Worm (Caenorhabditis elegans) whole organism, L1 larva: ENCODE data around the gene cgh-1.
A peak's percentile ranks its signal among the peaks of the same experiment; 100 is the strongest.

Experiments used
- C04F5.9 ChIP-seq: sonication (generic microtip); optimal IDR thresholded peaks from 2 replicates; lab custom pipeline; 2016; ENCODE audit warnings: missing genetic modification characterization, missing compliant biosample characterization
- C16A3.4 ChIP-seq: fragments of 150-350 bp; optimal IDR thresholded peaks from 2 replicates; lab custom pipeline; 2014; ENCODE audit warnings: missing biosample characterization, missing genetic modification characterization
- C34B4.2 ChIP-seq: sonication (generic microtip); optimal IDR thresholded peaks from 2 replicates; lab custom pipeline; 2017; ENCODE audit warnings: mild to moderate bottlenecking, missing genetic modification characterization, missing compliant biosample characterization
- F16B12.6 ChIP-seq: fragments of 150-350 bp; optimal IDR thresholded peaks from 2 replicates; lab custom pipeline; 2014; ENCODE audit warnings: missing biosample characterization, missing genetic modification characterization
- aha-1 ChIP-seq: fragments of 150-350 bp; optimal IDR thresholded peaks from 2 replicates; lab custom pipeline; 2014; ENCODE audit warnings: missing biosample characterization, missing genetic modification characterization
- aly-2 ChIP-seq: fragments of 150-350 bp; optimal IDR thresholded peaks from 2 replicates; lab custom pipeline; 2014; ENCODE audit warnings: missing biosample characterization, missing genetic modification characterization
- ama-1 ChIP-seq: fragments of 150-350 bp; optimal IDR thresholded peaks from 2 replicates; lab custom pipeline; 2014
- ceh-63 ChIP-seq: fragments of 200-800 bp; sonication (Bioruptor generic); optimal IDR thresholded peaks from 2 replicates; lab custom pipeline; 2018; ENCODE audit warnings: mild to moderate bottlenecking, missing genetic modification characterization, missing compliant biosample characterization
- ceh-8 ChIP-seq: fragments of 200-800 bp; sonication (Bioruptor generic); optimal IDR thresholded peaks from 2 replicates; lab custom pipeline; 2018; ENCODE audit warnings: mild to moderate bottlenecking, missing genetic modification characterization, moderate library complexity, missing compliant biosample characterization
- ceh-90 ChIP-seq: sonication (generic microtip); optimal IDR thresholded peaks from 2 replicates; lab custom pipeline; 2016; ENCODE audit warnings: missing genetic modification characterization, missing compliant biosample characterization
- dsc-1 ChIP-seq: sonication (generic microtip); optimal IDR thresholded peaks from 2 replicates; lab custom pipeline; 2016; ENCODE audit warnings: mild to moderate bottlenecking, missing genetic modification characterization, missing compliant biosample characterization
- efl-1 ChIP-seq, 4 experiments: fragments of 150-350 bp; optimal IDR thresholded peaks in 3 of 4; peaks in 1 of 4; 1 replicate in 1 of 4; 2 replicates in 3 of 4; lab custom pipeline; 2014; ENCODE audit warnings: missing biosample characterization in 2 of 4, missing genetic modification characterization in 2 of 4, missing genetic modification reagents in 2 of 4
- egl-13 ChIP-seq: sonication (generic microtip); optimal IDR thresholded peaks from 2 replicates; lab custom pipeline; 2016; ENCODE audit warnings: missing genotype, missing genetic modification reagents, missing genetic modification characterization, missing compliant biosample characterization
- elt-2 ChIP-seq: sonication (generic microtip); optimal IDR thresholded peaks from 2 replicates; lab custom pipeline; 2016; ENCODE audit warnings: missing genetic modification characterization, mild to moderate bottlenecking, inconsistent platforms, missing compliant biosample characterization, missing genetic modification reagents
- elt-3 ChIP-seq, 6 experiments: fragments of 150-350 bp in 1 of 6; sonication (generic microtip); optimal IDR thresholded peaks; 2 replicates each; lab custom pipeline; 2017 to 2018; ENCODE audit warnings: missing biosample characterization in 6 of 6, missing genetic modification characterization in 6 of 6, inconsistent platforms in 1 of 6
- fkh-10 ChIP-seq: sonication (generic microtip); optimal IDR thresholded peaks from 2 replicates; lab custom pipeline; 2017; ENCODE audit warnings: missing biosample characterization, missing genetic modification reagents, missing genetic modification characterization
- fkh-4 ChIP-seq: sonication (generic microtip); optimal IDR thresholded peaks from 2 replicates; lab custom pipeline; 2016; ENCODE audit warnings: missing compliant biosample characterization, missing genetic modification characterization, borderline replicate concordance
- fos-1 ChIP-seq: fragments of 150-350 bp; optimal IDR thresholded peaks from 2 replicates; lab custom pipeline; 2014; ENCODE audit warnings: missing biosample characterization, missing genetic modification characterization
- hlh-17 ChIP-seq: fragments of 200-800 bp; sonication (Bioruptor generic); optimal IDR thresholded peaks from 2 replicates; lab custom pipeline; 2018; ENCODE audit warnings: missing genetic modification characterization, mild to moderate bottlenecking, missing compliant biosample characterization, moderate library complexity, borderline replicate concordance
- hlh-4 ChIP-seq: sonication (generic microtip); optimal IDR thresholded peaks from 2 replicates; lab custom pipeline; 2016; ENCODE audit warnings: mild to moderate bottlenecking, missing genetic modification characterization, missing compliant biosample characterization
- hpl-2 ChIP-seq: fragments of 150-350 bp; optimal IDR thresholded peaks from 2 replicates; lab custom pipeline; 2014; ENCODE audit warnings: missing biosample characterization, missing genetic modification reagents, missing genetic modification characterization
- isw-1 ChIP-seq: fragments of 200-800 bp; sonication (Bioruptor generic); IDR thresholded peaks from 2 replicates; pipeline ENCODE4 v1.3.6; 2022; ENCODE audit warnings: missing genetic modification characterization, missing compliant biosample characterization
- jun-1 ChIP-seq: fragments of 150-350 bp; optimal IDR thresholded peaks from 2 replicates; lab custom pipeline; 2014; ENCODE audit warnings: missing biosample characterization, missing genetic modification reagents, missing genetic modification characterization
- lin-13 ChIP-seq: fragments of 150-350 bp; optimal IDR thresholded peaks from 2 replicates; lab custom pipeline; 2014; ENCODE audit warnings: missing biosample characterization, missing genetic modification reagents, missing genetic modification characterization
- lir-3 ChIP-seq: sonication (generic microtip); optimal IDR thresholded peaks from 2 replicates; lab custom pipeline; 2016; ENCODE audit warnings: mild to moderate bottlenecking, missing genetic modification characterization, moderate library complexity, missing compliant biosample characterization; ENCODE audit not compliant: poor library complexity
- mab-9 ChIP-seq: fragments of 200-800 bp; sonication (Bioruptor generic); IDR thresholded peaks from 2 replicates; pipeline ENCODE4 v1.3.6; 2022; ENCODE audit warnings: missing genetic modification reagents, missing genetic modification characterization, missing compliant biosample characterization
- mdl-1 ChIP-seq, 2 experiments: fragments of 150-350 bp; optimal IDR thresholded peaks; 2 replicates each; lab custom pipeline; 2014 to 2017; ENCODE audit warnings: missing biosample characterization in 2 of 2, missing genetic modification characterization in 2 of 2, inconsistent platforms in 1 of 2
- mep-1 ChIP-seq: fragments of 150-350 bp; optimal IDR thresholded peaks from 2 replicates; lab custom pipeline; 2014; ENCODE audit warnings: missing biosample characterization, missing genetic modification characterization
- nhr-12 ChIP-seq: sonication (generic microtip); optimal IDR thresholded peaks from 2 replicates; lab custom pipeline; 2017; ENCODE audit warnings: missing biosample characterization, missing genetic modification characterization
- nhr-19 ChIP-seq: fragments of 200-800 bp; sonication (Bioruptor generic); conservative IDR thresholded peaks from 2 replicates; pipeline ENCODE4 v1.3.6; 2022; ENCODE audit warnings: missing genetic modification characterization, missing compliant biosample characterization
- nhr-20 ChIP-seq: sonication (generic microtip); optimal IDR thresholded peaks from 2 replicates; lab custom pipeline; 2016; ENCODE audit warnings: mild to moderate bottlenecking, missing genetic modification characterization, missing compliant biosample characterization
- nhr-237 ChIP-seq: fragments of 150-350 bp; optimal IDR thresholded peaks from 2 replicates; lab custom pipeline; 2014; ENCODE audit warnings: missing biosample characterization, missing genetic modification characterization
- nhr-47 ChIP-seq: sonication (generic microtip); optimal IDR thresholded peaks from 2 replicates; lab custom pipeline; 2016; ENCODE audit warnings: mild to moderate bottlenecking, missing genetic modification characterization, moderate library complexity, missing compliant biosample characterization
- nhr-71 ChIP-seq: sonication (generic microtip); optimal IDR thresholded peaks from 2 replicates; lab custom pipeline; 2016; ENCODE audit warnings: mild to moderate bottlenecking, missing genetic modification characterization, moderate library complexity, missing compliant biosample characterization
- nhr-76 ChIP-seq: sonication (generic microtip); optimal IDR thresholded peaks from 2 replicates; lab custom pipeline; 2017; ENCODE audit warnings: missing biosample characterization, missing genetic modification characterization
- pag-3 ChIP-seq: sonication (generic microtip); optimal IDR thresholded peaks from 2 replicates; lab custom pipeline; 2017; ENCODE audit warnings: missing genetic modification characterization, mild to moderate bottlenecking, missing compliant biosample characterization, antibody characterized with exemption, borderline replicate concordance; ENCODE audit not compliant: insufficient read depth
- pax-3 ChIP-seq: fragments of 200-800 bp; sonication (Bioruptor generic); optimal IDR thresholded peaks from 2 replicates; lab custom pipeline; 2018; ENCODE audit warnings: mild to moderate bottlenecking, missing genetic modification characterization, moderate library complexity, missing compliant biosample characterization
- pqm-1 ChIP-seq: sonication (generic microtip); optimal IDR thresholded peaks from 3 replicates; lab custom pipeline; 2017; ENCODE audit warnings: missing biosample characterization, missing genetic modification characterization
- skn-1 ChIP-seq: fragments of 150-350 bp; optimal IDR thresholded peaks from 2 replicates; lab custom pipeline; 2014; ENCODE audit warnings: missing biosample characterization, missing genetic modification characterization
- snpc-4 ChIP-seq: fragments of 150-350 bp; optimal IDR thresholded peaks from 2 replicates; lab custom pipeline; 2014; ENCODE audit warnings: missing biosample characterization, missing genetic modification characterization
- snu-23 ChIP-seq: sonication (generic microtip); optimal IDR thresholded peaks from 2 replicates; lab custom pipeline; 2016; ENCODE audit warnings: missing genetic modification characterization, missing compliant biosample characterization
- sox-4 ChIP-seq: sonication (generic microtip); optimal IDR thresholded peaks from 2 replicates; lab custom pipeline; 2016; ENCODE audit warnings: missing genetic modification characterization, missing compliant biosample characterization
- sup-37 ChIP-seq: fragments of 200-800 bp; sonication (Bioruptor generic); optimal IDR thresholded peaks from 2 replicates; lab custom pipeline; 2018; ENCODE audit warnings: mild to moderate bottlenecking, missing genetic modification characterization, missing compliant biosample characterization
- swsn-7 ChIP-seq: sonication (generic microtip); optimal IDR thresholded peaks from 2 replicates; lab custom pipeline; 2016; ENCODE audit warnings: missing genetic modification characterization, missing compliant biosample characterization
- unc-30 ChIP-seq: sonication (generic microtip); optimal IDR thresholded peaks from 2 replicates; lab custom pipeline; 2017; ENCODE audit warnings: missing biosample characterization, missing genetic modification characterization
- unc-62 ChIP-seq: fragments of 150-350 bp; optimal IDR thresholded peaks from 2 replicates; lab custom pipeline; 2014; ENCODE audit warnings: missing biosample characterization, missing genetic modification reagents, missing genetic modification characterization
- vab-15 ChIP-seq: sonication (generic microtip); optimal IDR thresholded peaks from 2 replicates; lab custom pipeline; 2017; ENCODE audit warnings: missing genotype, mild to moderate bottlenecking, missing genetic modification characterization, missing compliant biosample characterization
- xbp-1 ChIP-seq: sonication (generic microtip); optimal IDR thresholded peaks from 2 replicates; lab custom pipeline; 2016; ENCODE audit warnings: missing genetic modification characterization, missing compliant biosample characterization
- zip-4 ChIP-seq: fragments of 200-800 bp; sonication (Bioruptor generic); optimal IDR thresholded peaks from 2 replicates; lab custom pipeline; 2018; ENCODE audit warnings: mild to moderate bottlenecking, missing genetic modification characterization, moderate library complexity, missing compliant biosample characterization

The cgh-1 gene

ce11 chrIII:7499421-7499902 is 1.8 kb upstream of the cgh-1 start, which contains the start of the genes C07H6.9 and sap-140 (continued):
- TF ChIP-seq nhr-237 (tag; lab: Kevin White, UChicago): peak; percentile 54
- no peak for TF ChIP-seq nhr-12 (tag; lab: Kevin White, UChicago)
- peak; percentile 80 for TF ChIP-seq C16A3.4 (tag; lab: Kevin White, UChicago)
- no peak for TF ChIP-seq ceh-90
- TF ChIP-seq egl-13 (tag; lab: Kevin White, UChicago): peak; percentile 67
- peak; percentile 84 to 94 for TF ChIP-seq efl-1 (optimal IDR thresholded peaks at IDR 0.05; lab: Kevin White, UChicago)
- TF ChIP-seq efl-1 (GFP tag; optimal IDR thresholded peaks at IDR 0.05 in 1 of 2; lab: Kevin White, UChicago): peak; percentile 92 to 99
- TF ChIP-seq, all 84 proteins: peak for 56

DNA sequence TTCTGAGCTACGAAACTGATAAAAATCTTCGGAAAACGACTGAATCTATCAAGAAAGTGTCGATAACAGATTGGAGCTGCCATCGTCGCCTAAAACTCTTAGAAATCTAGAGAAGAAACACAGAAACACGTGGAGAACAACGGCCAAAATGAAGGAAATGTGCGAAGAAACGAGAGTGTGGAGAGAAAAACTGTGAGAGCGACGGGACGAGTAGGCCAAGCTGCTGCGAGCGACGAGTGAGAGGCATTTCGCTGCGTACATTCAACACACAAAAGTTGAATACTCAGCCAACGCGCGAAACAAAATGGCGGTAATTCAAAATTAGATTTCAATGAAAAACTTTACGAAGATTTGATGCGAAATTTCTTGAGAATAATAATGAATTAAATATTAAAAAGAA is 714 bp upstream of the cgh-1 start:
- TF ChIP-seq pqm-1 (no peak), xbp-1 (peak; percentile 83), ama-1 (lab: Kevin White, UChicago) (no peak), dsc-1 (peak; percentile 77), snpc-4 (peak; percentile 70), lin-13 (GFP tag; lab: Kevin White, UChicago) (peak; percentile 99), unc-30 (tag; lab: Kevin White, UChicago) (no peak), elt-2 (tag; lab: Kevin White, UChicago) (peak; percentile 64), vab-15 (peak; percentile 21), swsn-7 (tag; lab: Kevin White, UChicago) (peak; percentile 84), sox-4 (tag; lab: Kevin White, UChicago) (no peak), fos-1 (tag; lab: Kevin White, UChicago) (peak; percentile 66), nhr-20 (tag; lab: Kevin White, UChicago) (peak; percentile 86), isw-1 (GFP tag; lab: Robert Waterston, UW) (peak; percentile 81), mep-1 (tag; lab: Kevin White, UChicago) (peak; percentile 93), aha-1 (tag; lab: Kevin White, UChicago) (peak; percentile 45), nhr-71 (tag; lab: Kevin White, UChicago) (peak; percentile 94), jun-1 (tag; lab: Kevin White, UChicago) (peak; percentile 82), nhr-47 (tag; lab: Kevin White, UChicago) (peak; percentile 86), hlh-17 (no peak), F16B12.6 (peak; percentile 61), pag-3 (tag; lab: Kevin White, UChicago) (peak; percentile 3), zip-4 (GFP tag; lab: Kevin White, UChicago) (peak; percentile 13), aly-2 (tag; lab: Kevin White, UChicago) (peak; percentile 69), ceh-63 (GFP tag; lab: Kevin White, UChicago) (no peak), nhr-12 (tag; lab: Kevin White, UChicago) (no peak), sup-37 (peak; percentile 62), lir-3 (tag; lab: Kevin White, UChicago) (peak; percentile 70), egl-13 (tag; lab: Kevin White, UChicago) (peak; percentile 63), ceh-90 (no peak), mdl-1 (tag; optimal IDR thresholded peaks at IDR 0.05; lab: Kevin White, UChicago) (peak in 1 of 2 experiments; percentile 93), snu-23 (peak; percentile 91), skn-1 (peak; percentile 81), hlh-4 (tag; lab: Kevin White, UChicago) (no peak), hpl-2 (GFP tag; lab: Kevin White, UChicago) (no peak), nhr-19 (GFP tag; lab: Robert Waterston, UW) (peak; percentile 84), C34B4.2 (no peak), unc-62 (GFP tag; lab: Kevin White, UChicago) (no peak), pax-3 (peak; percentile 77), fkh-10 (GFP tag; lab: Kevin White, UChicago) (peak; percentile 73), elt-3 (tag; optimal IDR thresholded peaks at IDR 0.05; lab: Kevin White, UChicago) (peak in 3 of 6 experiments; percentile 53 to 63 (median 56)), fkh-4 (tag; lab: Kevin White, UChicago) (peak; percentile 35), ceh-8 (GFP tag; lab: Kevin White, UChicago) (no peak), mab-9 (GFP tag; lab: Robert Waterston, UW) (peak; percentile 63; the same call in 1 of the 2 replicates), nhr-76 (tag; lab: Kevin White, UChicago) (no peak), C04F5.9 (peak; percentile 63)
